Worm (Caenorhabditis elegans) whole organism, L2 larva: ENCODE results near the gene F38H12.5.

Experiments
- R02D3.7 ChIP-seq: fragments of 150-350 bp; optimal IDR thresholded peaks from 2 replicates; lab custom pipeline; 2014; ENCODE audit warnings: missing biosample characterization, missing genetic modification characterization
- ama-1 ChIP-seq: fragments of 150-350 bp; optimal IDR thresholded peaks from 2 replicates; lab custom pipeline; 2018; ENCODE audit warnings: inconsistent platforms
- elt-1 ChIP-seq: fragments of 150-350 bp; optimal IDR thresholded peaks from 2 replicates; lab custom pipeline; 2014; ENCODE audit warnings: missing biosample characterization, missing genetic modification characterization
- nhr-21 ChIP-seq: fragments of 150-350 bp; optimal IDR thresholded peaks from 2 replicates; lab custom pipeline; 2014; ENCODE audit warnings: missing biosample characterization, missing genetic modification characterization
- nhr-23 ChIP-seq: fragments of 150-350 bp; optimal IDR thresholded peaks from 2 replicates; lab custom pipeline; 2014; ENCODE audit warnings: missing biosample characterization, missing genetic modification reagents, missing genetic modification characterization
- nhr-6 ChIP-seq: fragments of 150-350 bp; optimal IDR thresholded peaks from 2 replicates; lab custom pipeline; 2014; ENCODE audit warnings: missing biosample characterization, missing genetic modification characterization
- unc-39 ChIP-seq: fragments of 150-350 bp; optimal IDR thresholded peaks from 2 replicates; lab custom pipeline; 2014; ENCODE audit warnings: missing biosample characterization, missing genetic modification characterization

ce11 chrV:4034303-4034702 lies 48.5 kb downstream of the F38H12.5 start, which contains the start of gene C49G7.7:
- TF ChIP-seq unc-39 (tag; lab: Kevin White, UChicago) (no peak), elt-1 (tag; lab: Kevin White, UChicago) (no peak), nhr-21 (no peak), nhr-6 (no peak), R02D3.7 (no peak), ama-1 (lab: Kevin White, UChicago) (no peak), nhr-23 (tag; lab: Kevin White, UChicago) (no peak)
